Worm (Caenorhabditis elegans) whole organism, young adult: ENCODE measurements around the gene fah-1.

Experiments
- B0336.3 ChIP-seq: fragments of 200-800 bp; sonication (Bioruptor generic); IDR thresholded peaks from 2 replicates; pipeline ENCODE4 v1.3.6; 2022; ENCODE audit warnings: missing genetic modification characterization, missing compliant biosample characterization
- F33H1.4 ChIP-seq: fragments of 200-800 bp; sonication (Bioruptor generic); IDR thresholded peaks from 2 replicates; pipeline ENCODE4 v1.3.6; 2022; ENCODE audit warnings: missing genetic modification reagents, missing genetic modification characterization, missing compliant biosample characterization
- F37B4.10 ChIP-seq: fragments of 200-800 bp; sonication (Bioruptor generic); IDR thresholded peaks from 2 replicates; pipeline ENCODE4 v1.3.6; 2022; ENCODE audit warnings: missing genetic modification characterization, missing compliant biosample characterization
- F39B2.1 ChIP-seq: fragments of 200-800 bp; sonication (Bioruptor generic); IDR thresholded peaks from 2 replicates; pipeline ENCODE4 v1.3.6; 2022; ENCODE audit warnings: missing genetic modification reagents, missing genetic modification characterization, missing compliant biosample characterization
- hlh-26 ChIP-seq: fragments of 200-800 bp; sonication (Bioruptor generic); conservative IDR thresholded peaks from 2 replicates; pipeline ENCODE4 v1.3.6; 2022; ENCODE audit warnings: missing genetic modification reagents, missing genetic modification characterization, missing compliant biosample characterization
- mes-4 ChIP-seq: sonication (generic microtip); optimal IDR thresholded peaks from 2 replicates; lab custom pipeline; 2016; ENCODE audit warnings: missing genotype, missing genetic modification characterization, missing compliant biosample characterization
- pha-4 ChIP-seq: fragments of 150-350 bp; sonication (generic microtip); optimal IDR thresholded peaks from 2 replicates; lab custom pipeline; 2014; ENCODE audit warnings: missing biosample characterization, missing genetic modification reagents, missing genetic modification characterization
- tlf-1 ChIP-seq: fragments of 200-800 bp; sonication (Bioruptor generic); optimal IDR thresholded peaks from 2 replicates; lab custom pipeline; 2018; ENCODE audit warnings: mild to moderate bottlenecking, missing genetic modification characterization, missing compliant biosample characterization

DNA sequence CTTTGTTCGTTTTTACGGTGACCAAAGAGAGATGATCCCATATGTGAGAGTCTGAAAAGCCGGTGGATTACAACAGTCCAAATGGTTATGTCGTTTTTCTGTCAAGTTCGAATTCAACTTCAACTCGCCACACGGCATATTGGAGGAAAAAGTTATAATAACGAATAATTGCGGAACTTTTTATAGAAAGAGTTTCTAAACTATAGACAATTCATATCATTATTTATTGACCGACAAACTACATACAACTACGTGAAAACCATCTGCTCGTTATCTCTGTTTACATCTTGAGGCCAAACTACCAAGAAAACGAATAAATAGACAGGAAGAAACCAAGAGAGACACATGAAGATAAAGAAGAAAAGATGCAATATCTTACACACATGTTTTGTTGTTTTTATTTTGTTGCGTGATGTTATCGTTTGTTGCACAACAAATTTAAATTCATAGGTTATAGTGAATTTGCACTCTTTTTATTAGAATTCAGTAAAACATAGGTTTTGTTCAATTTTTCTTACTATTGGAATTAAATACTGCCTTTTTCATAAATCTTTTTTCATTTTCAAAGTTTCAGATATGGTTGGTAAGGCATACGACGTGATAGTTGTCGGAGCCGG is 25.1 kb upstream of the fah-1 start, which contains the start of the genes C15B12.4 and C15B12.8:
- TF ChIP-seq mes-4 (tag; lab: Kevin White, UChicago) (no peak), F37B4.10 (GFP tag; lab: Robert Waterston, UW) (no peak), pha-4 (tag; lab: Kevin White, UChicago) (no peak), tlf-1 (GFP tag; lab: Kevin White, UChicago) (no peak), F33H1.4 (no peak), B0336.3 (no peak), hlh-26 (GFP tag; lab: Robert Waterston, UW) (no peak), F39B2.1 (no peak)
